Worm (Caenorhabditis elegans) whole organism, midembryonic: ENCODE results near the gene srg-15.

Source experiments
- T22C8.4 ChIP-seq: fragments of 200-800 bp; sonication (Bioruptor generic); IDR thresholded peaks from 2 replicates; pipeline ENCODE4 v1.3.6; 2022; ENCODE audit warnings: missing genetic modification characterization, missing compliant biosample characterization
- cog-1 ChIP-seq: sonication (generic microtip); optimal IDR thresholded peaks from 2 replicates; lab custom pipeline; 2016; ENCODE audit warnings: missing genetic modification characterization, missing compliant biosample characterization
- flt-1 ChIP-seq: fragments of 200-800 bp; sonication (Bioruptor generic); IDR thresholded peaks from 2 replicates; pipeline ENCODE4 v1.3.6; 2022; ENCODE audit warnings: missing genetic modification characterization, missing compliant biosample characterization
- klf-2 ChIP-seq: fragments of 200-800 bp; sonication (Bioruptor generic); conservative IDR thresholded peaks from 2 replicates; pipeline ENCODE4 v1.3.6; 2022; ENCODE audit warnings: missing genetic modification reagents, missing genetic modification characterization, missing compliant biosample characterization
- med-1 ChIP-seq: sonication (generic microtip); optimal IDR thresholded peaks from 2 replicates; lab custom pipeline; 2017; ENCODE audit warnings: missing genetic modification characterization, mild to moderate bottlenecking, missing compliant biosample characterization, antibody characterized with exemption, missing genetic modification reagents; ENCODE audit not compliant: insufficient read depth
- ref-1 ChIP-seq: fragments of 200-800 bp; sonication (Bioruptor generic); conservative IDR thresholded peaks from 2 replicates; pipeline ENCODE4 v1.3.6; 2022; ENCODE audit warnings: missing genetic modification reagents, missing genetic modification characterization, missing compliant biosample characterization
- tab-1 ChIP-seq: fragments of 200-800 bp; sonication (Bioruptor generic); IDR thresholded peaks from 2 replicates; pipeline ENCODE4 v1.3.6; 2022; ENCODE audit warnings: missing genetic modification characterization, missing compliant biosample characterization
- ztf-23 ChIP-seq: fragments of 200-800 bp; sonication (Bioruptor generic); IDR thresholded peaks from 2 replicates; pipeline ENCODE4 v1.3.6; 2022; ENCODE audit warnings: missing genetic modification reagents, missing genetic modification characterization, missing compliant biosample characterization
- ztf-29 ChIP-seq: fragments of 200-800 bp; sonication (Bioruptor generic); IDR thresholded peaks from 2 replicates; pipeline ENCODE4 v1.3.6; 2022; ENCODE audit warnings: missing genetic modification reagents, missing genetic modification characterization, missing compliant biosample characterization

The srg-15 gene

DNA sequence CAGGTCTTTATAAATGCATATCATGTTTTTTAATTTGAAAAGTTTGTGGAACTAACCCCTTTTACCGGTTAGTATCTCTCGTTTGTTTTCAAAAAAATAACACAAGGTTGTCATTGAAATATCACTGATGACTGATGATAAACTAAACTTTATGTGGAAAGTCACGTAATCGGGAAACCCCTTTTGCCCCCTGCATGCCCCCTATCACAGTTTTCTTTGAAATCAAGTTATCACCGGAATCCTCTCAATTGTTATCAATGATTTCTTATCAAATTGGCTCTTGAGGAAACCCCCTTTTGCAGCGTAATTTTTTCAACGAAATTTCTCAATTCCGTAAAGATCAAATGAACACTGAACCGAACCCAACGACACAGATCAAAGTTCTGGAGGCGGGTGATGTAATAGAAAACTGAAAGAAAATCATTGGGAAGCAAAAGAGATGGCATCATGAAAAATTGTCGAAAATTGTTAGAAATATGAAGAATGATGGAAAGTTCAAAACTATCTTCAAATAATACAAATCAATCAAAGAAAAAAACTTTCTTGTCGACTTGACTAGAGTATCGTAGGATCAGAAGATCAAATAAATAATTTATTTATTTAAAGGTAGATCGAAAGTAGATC is 30.2 kb upstream of the srg-15 start:
- TF ChIP-seq flt-1 (GFP tag; lab: Robert Waterston, UW) (no peak), ref-1 (no peak), med-1 (GFP tag; lab: Kevin White, UChicago) (no peak), ztf-29 (GFP tag; lab: Robert Waterston, UW) (no peak), cog-1 (tag; lab: Kevin White, UChicago) (no peak), ztf-23 (GFP tag; lab: Robert Waterston, UW) (no peak), tab-1 (no peak), T22C8.4 (GFP tag; lab: Robert Waterston, UW) (no peak), klf-2 (GFP tag; lab: Robert Waterston, UW) (no peak)

- TF ChIP-seq med-1 (GFP tag; lab: Kevin White, UChicago), result no peak
- no peak for TF ChIP-seq flt-1 (GFP tag; lab: Robert Waterston, UW)
- TF ChIP-seq ztf-29 (GFP tag; lab: Robert Waterston, UW), result no peak
- no peak for TF ChIP-seq cog-1 (tag; lab: Kevin White, UChicago)
- TF ChIP-seq ref-1, result no peak
Observed at ce11 chrII:8738955-8739354, 28.7 kb upstream of the srg-15 start.

- TF ChIP-seq T22C8.4 (GFP tag; lab: Robert Waterston, UW) (no peak), med-1 (GFP tag; lab: Kevin White, UChicago) (no peak), ztf-29 (GFP tag; lab: Robert Waterston, UW) (no peak), flt-1 (GFP tag; lab: Robert Waterston, UW) (no peak), ztf-23 (GFP tag; lab: Robert Waterston, UW) (no peak), cog-1 (tag; lab: Kevin White, UChicago) (no peak), tab-1 (no peak), ref-1 (no peak), klf-2 (GFP tag; lab: Robert Waterston, UW) (no peak)
Observed at ce11 chrII:8738244-8738643, 28.0 kb upstream of the srg-15 start.

DNA sequence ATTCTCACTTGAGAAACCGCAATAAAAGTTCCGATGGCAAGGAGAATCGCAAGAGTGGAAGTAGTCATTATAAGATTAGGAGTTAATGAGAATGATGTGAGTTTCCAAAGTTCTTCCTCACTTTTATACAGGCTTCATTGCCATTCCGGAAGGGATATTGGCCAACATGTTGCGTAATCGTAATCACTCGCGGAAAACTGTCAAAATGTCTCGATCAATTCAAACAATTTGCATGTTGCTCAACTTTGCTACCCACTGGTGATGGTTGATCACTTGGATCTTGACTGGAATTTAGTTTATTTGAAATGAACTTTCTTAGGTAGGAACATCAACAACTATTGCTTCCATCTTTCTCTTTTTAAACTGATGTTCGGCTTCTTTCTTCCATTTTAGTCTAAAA is 27.2 kb upstream of the srg-15 start, which contains the start of gene idpb-4:
idpb-4 (minus strand) TSS at position 101 of the 400 bp plus-strand sequence.
- no peak for TF ChIP-seq T22C8.4 (GFP tag; lab: Robert Waterston, UW)
- no peak for TF ChIP-seq ztf-23 (GFP tag; lab: Robert Waterston, UW)
- TF ChIP-seq cog-1 (tag; lab: Kevin White, UChicago), result no peak
- TF ChIP-seq flt-1 (GFP tag; lab: Robert Waterston, UW), result no peak
- no peak for TF ChIP-seq ztf-29 (GFP tag; lab: Robert Waterston, UW)

DNA sequence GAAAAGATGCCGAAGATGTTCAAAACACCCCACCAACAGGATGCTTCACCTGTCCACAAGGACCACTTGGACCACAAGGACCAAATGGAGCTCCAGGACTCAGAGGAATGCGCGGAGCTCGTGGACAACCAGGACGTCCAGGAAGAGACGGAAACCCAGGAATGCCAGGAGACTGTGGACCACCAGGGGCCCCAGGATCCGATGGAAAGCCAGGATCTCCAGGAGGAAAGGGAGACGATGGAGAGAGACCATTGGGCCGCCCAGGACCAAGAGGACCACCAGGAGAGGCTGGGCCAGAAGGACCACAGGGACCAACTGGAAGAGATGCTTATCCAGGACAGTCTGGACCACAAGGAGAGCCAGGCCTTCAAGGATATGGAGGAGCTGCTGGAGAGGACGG is 23.4 kb upstream of the srg-15 start:
- TF ChIP-seq med-1 (GFP tag; lab: Kevin White, UChicago), result no peak

ce11 chrII:8732339-8733100 is 22.3 kb upstream of the srg-15 start, which contains the start of gene rol-6:
Gene rol-6 (plus strand): TSS chrII:8733050.
- no peak for TF ChIP-seq ztf-29 (GFP tag; lab: Robert Waterston, UW)
- no peak for TF ChIP-seq flt-1 (GFP tag; lab: Robert Waterston, UW)
- TF ChIP-seq T22C8.4 (GFP tag; lab: Robert Waterston, UW), result no peak
- TF ChIP-seq tab-1, result no peak
- TF ChIP-seq ztf-23 (GFP tag; lab: Robert Waterston, UW), result no peak
- TF ChIP-seq med-1 (GFP tag; lab: Kevin White, UChicago), result no peak
- no peak for TF ChIP-seq klf-2 (GFP tag; lab: Robert Waterston, UW)
- no peak for TF ChIP-seq ref-1
- no peak for TF ChIP-seq cog-1 (tag; lab: Kevin White, UChicago)

- TF ChIP-seq cog-1 (tag; lab: Kevin White, UChicago), result no peak
- TF ChIP-seq med-1 (GFP tag; lab: Kevin White, UChicago), result no peak
- TF ChIP-seq T22C8.4 (GFP tag; lab: Robert Waterston, UW), result no peak
- TF ChIP-seq ref-1, result no peak
Observed at ce11 chrII:8731736-8732229, 21.6 kb upstream of the srg-15 start.

- TF ChIP-seq flt-1 (GFP tag; lab: Robert Waterston, UW) (no peak), tab-1 (no peak), med-1 (GFP tag; lab: Kevin White, UChicago) (no peak), ref-1 (no peak), T22C8.4 (GFP tag; lab: Robert Waterston, UW) (no peak), klf-2 (GFP tag; lab: Robert Waterston, UW) (no peak), cog-1 (tag; lab: Kevin White, UChicago) (no peak), ztf-23 (GFP tag; lab: Robert Waterston, UW) (no peak), ztf-29 (GFP tag; lab: Robert Waterston, UW) (no peak)
Observed at ce11 chrII:8730960-8731693, 20.9 kb upstream of the srg-15 start.

ce11 chrII:8730281-8730680 is 20.1 kb upstream of the srg-15 start:
- TF ChIP-seq flt-1 (GFP tag; lab: Robert Waterston, UW), result no peak
- TF ChIP-seq cog-1 (tag; lab: Kevin White, UChicago), result no peak
